Fruit fly (Drosophila melanogaster): ENCODE data around the gene dnd.

dnd gene

dm6 chr3R:21848987-21849442 lies 38.1 kb downstream of the dnd start (continued):
- no peak for TF ChIP-seq dan (GFP tag; IDR thresholded peaks at IDR 0.05)
- TF ChIP-seq dmrt99B (tag; optimal IDR thresholded peaks at IDR 0.05): peak; percentile 85
- peak; percentile 55 for TF ChIP-seq CG33213 (GFP tag; optimal IDR thresholded peaks at IDR 0.05)
- TF ChIP-seq mam (GFP tag; optimal IDR thresholded peaks at IDR 0.05): peak; percentile 42
- peak; percentile 52; the same call in 1 of the 2 replicates for TF ChIP-seq HLH3B (GFP tag; IDR thresholded peaks at IDR 0.05)
- TF ChIP-seq BtbVII (GFP tag; optimal IDR thresholded peaks at IDR 0.05): peak; percentile 45
- TF ChIP-seq CG11456 (GFP tag; IDR thresholded peaks at IDR 0.05): no peak
- peak in 1 of 3 experiments; percentile 85 for TF ChIP-seq lola (GFP tag; optimal IDR thresholded peaks at IDR 0.05)
- no peak for TF ChIP-seq Gsc (GFP tag; IDR thresholded peaks at IDR 0.05)
- TF ChIP-seq Optix (GFP tag; IDR thresholded peaks at IDR 0.05): no peak
- TF ChIP-seq HHEX (GFP tag; optimal IDR thresholded peaks at IDR 0.05): peak; percentile 69
- TF ChIP-seq her (GFP tag; optimal IDR thresholded peaks at IDR 0.05): peak; percentile 28
- TF ChIP-seq rib (GFP tag; IDR thresholded peaks at IDR 0.05): no peak
- peak in 1 of 2 experiments; percentile 23 for TF ChIP-seq crp (GFP tag; optimal IDR thresholded peaks at IDR 0.05)
- no peak for TF ChIP-seq CG10321 (GFP tag; IDR thresholded peaks at IDR 0.05)
- peak; percentile 61 for TF ChIP-seq Antp (GFP tag; optimal IDR thresholded peaks at IDR 0.05)
- TF ChIP-seq Scr (GFP tag; IDR thresholded peaks at IDR 0.05; ENCODE audit: partially characterized antibody): no peak
- TF ChIP-seq pb (GFP tag; optimal IDR thresholded peaks at IDR 0.05): peak; percentile 46
- no peak for TF ChIP-seq al (GFP tag; IDR thresholded peaks at IDR 0.05)
- TF ChIP-seq CG11398 (GFP tag; optimal IDR thresholded peaks at IDR 0.05): peak; percentile 7
- TF ChIP-seq Asciz (GFP tag; optimal IDR thresholded peaks at IDR 0.05): peak; percentile 78
- no peak for TF ChIP-seq pan (optimal IDR thresholded peaks at IDR 0.05)
- TF ChIP-seq pan (GFP tag; optimal IDR thresholded peaks at IDR 0.05 in 1 of 2, IDR thresholded peaks at IDR 0.05 in 1 of 2): peak in 1 of 2 experiments; percentile 35
- TF ChIP-seq amos (GFP tag; IDR thresholded peaks at IDR 0.05; ENCODE audit: partially characterized antibody): no peak
- TF ChIP-seq pho (GFP tag; optimal IDR thresholded peaks at IDR 0.05): peak; percentile 37
- no peak for TF ChIP-seq bowl (GFP tag; IDR thresholded peaks at IDR 0.05)
- peak; percentile 87 for TF ChIP-seq Med (GFP tag)
- peak; percentile 89 for TF ChIP-seq Drgx (GFP tag; IDR thresholded peaks at IDR 0.05)
- TF ChIP-seq CG18262 (tag; optimal IDR thresholded peaks at IDR 0.05): peak; percentile 91
- no peak for TF ChIP-seq CG8478 (optimal IDR thresholded peaks at IDR 0.05)
- no peak for TF ChIP-seq gsb (GFP tag; IDR thresholded peaks at IDR 0.05)
- TF ChIP-seq CG12942 (GFP tag; optimal IDR thresholded peaks at IDR 0.05): peak; percentile 47
- TF ChIP-seq corto (GFP tag; optimal IDR thresholded peaks at IDR 0.05): peak; percentile 90
- peak; percentile 26 for TF ChIP-seq CG4854 (GFP tag; optimal IDR thresholded peaks at IDR 0.05)
- peak; percentile 46 for TF ChIP-seq yki (optimal IDR thresholded peaks at IDR 0.05)
- peak; percentile 44 for TF ChIP-seq lilli (GFP tag; optimal IDR thresholded peaks at IDR 0.05)
- peak; percentile 74; the same call in 2 of the 3 replicates for TF ChIP-seq CG11695 (GFP tag; IDR thresholded peaks at IDR 0.05)
- TF ChIP-seq otp (GFP tag; IDR thresholded peaks at IDR 0.05): no peak
- TF ChIP-seq CG4820 (GFP tag; optimal IDR thresholded peaks at IDR 0.05): peak; percentile 80
- no peak for TF ChIP-seq Dip2 (GFP tag; IDR thresholded peaks at IDR 0.05)
- peak; percentile 33 for TF ChIP-seq Sry-δ (GFP tag; optimal IDR thresholded peaks at IDR 0.05)
- peak; percentile 1 for TF ChIP-seq zfh2 (GFP tag; optimal IDR thresholded peaks at IDR 0.05)
- peak; percentile 71 for TF ChIP-seq bcd (GFP tag; optimal IDR thresholded peaks at IDR 0.05)
- no peak for TF ChIP-seq so (GFP tag; IDR thresholded peaks at IDR 0.05)
- no peak for TF ChIP-seq dimm (GFP tag; IDR thresholded peaks at IDR 0.05)
- no peak for TF ChIP-seq ash1 (GFP tag; optimal IDR thresholded peaks at IDR 0.05)
- peak; percentile 2 for TF ChIP-seq CG18764 (GFP tag; optimal IDR thresholded peaks at IDR 0.05)
- TF ChIP-seq ken (GFP tag; IDR thresholded peaks at IDR 0.05): no peak
- TF ChIP-seq CG14014 (GFP tag; IDR thresholded peaks at IDR 0.05): no peak; the same call in 1 of the 2 replicates
- no peak for TF ChIP-seq disco-r (GFP tag; optimal IDR thresholded peaks at IDR 0.05)
- 0 out of 2 replicates have a peak, but pooled peaks have one; percentile 37 for TF ChIP-seq H2.0 (GFP tag; IDR thresholded peaks at IDR 0.05)
- peak; percentile 58 for TF ChIP-seq MTF-1 (GFP tag; optimal IDR thresholded peaks at IDR 0.05; ENCODE audit: borderline replicate concordance)
- TF ChIP-seq Dp (GFP tag; optimal IDR thresholded peaks at IDR 0.05): no peak

Measured in whole organism, embryonic.